Worm (Caenorhabditis elegans) whole organism, L1 larva: ENCODE results near the gene Y43C5A.4.
"Not testable (repeated sequence)": the region's sequence is repeated elsewhere in the genome, so short reads cannot be mapped to it uniquely, and the experiment has no call there.

Experiments
- ceh-82 ChIP-seq, 3 experiments: fragments of 150-350 bp in 1 of 3; sonication (generic microtip) in 2 of 3; optimal IDR thresholded peaks; 2 replicates each; lab custom pipeline; 2014 to 2017; ENCODE audit warnings: missing biosample characterization in 3 of 3, missing genetic modification characterization in 3 of 3
- egl-13 ChIP-seq: sonication (generic microtip); optimal IDR thresholded peaks from 2 replicates; lab custom pipeline; 2016; ENCODE audit warnings: missing genotype, missing genetic modification reagents, missing genetic modification characterization, missing compliant biosample characterization
- lsy-2 ChIP-seq, 2 experiments: fragments of 150-350 bp; optimal IDR thresholded peaks; 2 replicates each; lab custom pipeline; 2014; ENCODE audit warnings: missing biosample characterization in 2 of 2, missing genetic modification characterization in 2 of 2
- nhr-12 ChIP-seq: sonication (generic microtip); optimal IDR thresholded peaks from 2 replicates; lab custom pipeline; 2017; ENCODE audit warnings: missing biosample characterization, missing genetic modification characterization
- nhr-47 ChIP-seq: sonication (generic microtip); optimal IDR thresholded peaks from 2 replicates; lab custom pipeline; 2016; ENCODE audit warnings: mild to moderate bottlenecking, missing genetic modification characterization, moderate library complexity, missing compliant biosample characterization
- pqm-1 ChIP-seq: sonication (generic microtip); optimal IDR thresholded peaks from 3 replicates; lab custom pipeline; 2017; ENCODE audit warnings: missing biosample characterization, missing genetic modification characterization
- unc-130 ChIP-seq: fragments of 150-350 bp; optimal IDR thresholded peaks from 2 replicates; lab custom pipeline; 2017; ENCODE audit warnings: missing biosample characterization, missing genetic modification characterization, inconsistent platforms
- ztf-11 ChIP-seq, 2 experiments: sonication (generic microtip); optimal IDR thresholded peaks; 2 replicates each; lab custom pipeline; 2016 to 2017; ENCODE audit warnings: missing genetic modification characterization in 2 of 2, missing biosample characterization in 1 of 2, missing compliant biosample characterization in 1 of 2

DNA sequence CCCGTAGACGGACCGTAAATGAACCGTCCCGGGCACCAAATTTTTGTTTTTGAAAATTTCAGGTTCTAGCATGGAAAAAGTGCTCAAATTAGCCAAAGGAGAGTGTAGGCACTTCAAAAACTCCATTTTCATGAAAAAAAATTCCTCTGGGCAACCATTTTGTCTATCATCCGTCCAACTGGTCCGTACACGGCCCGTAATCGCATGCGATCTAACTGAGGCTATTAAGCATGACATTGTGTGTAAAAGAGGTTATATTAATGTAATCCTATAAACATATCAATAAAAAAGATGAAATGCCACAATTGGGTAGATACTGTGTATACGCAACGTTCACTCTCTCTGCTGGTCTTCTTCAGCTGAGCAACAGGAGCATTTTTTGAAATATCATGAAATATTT lies 44.8 kb downstream of the Y43C5A.4 start, which contains the start of gene R09E10.1:
- TF ChIP-seq pqm-1 (tag; lab: Kevin White, UChicago); ceh-82 (tag; optimal IDR thresholded peaks at IDR 0.05; lab: Kevin White, UChicago); nhr-47 (tag; lab: Kevin White, UChicago); ztf-11 (tag; optimal IDR thresholded peaks at IDR 0.05; lab: Kevin White, UChicago); unc-130; nhr-12 (tag; lab: Kevin White, UChicago); egl-13 (tag; lab: Kevin White, UChicago); lsy-2 (tag; optimal IDR thresholded peaks at IDR 0.05; lab: Kevin White, UChicago): not testable (repeated sequence)
